Fruit fly (Drosophila melanogaster): ENCODE results near the gene CG32192.

dm6 chr3L:18022479-18022950 is 17.6 kb upstream of the CG32192 start:
- TF ChIP-seq psq (optimal IDR thresholded peaks at IDR 0.05), result no peak
- TF ChIP-seq EcR (GFP tag; optimal IDR thresholded peaks at IDR 0.05), result peak in 1 of 2 experiments; percentile 72
- no peak for TF ChIP-seq usp (GFP tag; optimal IDR thresholded peaks at IDR 0.05)

Measured in whole organism.